Worm (Caenorhabditis elegans) whole organism, mixed stage, embryonic: Measurements from ENCODE around the gene sre-46.

Experiments
- M03D4.4 ChIP-seq: sonication (generic microtip); optimal IDR thresholded peaks from 2 replicates; lab custom pipeline; 2017; ENCODE audit warnings: mild to moderate bottlenecking, missing genetic modification characterization, missing compliant biosample characterization
- blmp-1 ChIP-seq: fragments of 150-350 bp; optimal IDR thresholded peaks from 2 replicates; lab custom pipeline; 2014; ENCODE audit warnings: missing biosample characterization, missing genetic modification characterization
- ceh-39 ChIP-seq: fragments of 150-350 bp; optimal IDR thresholded peaks from 2 replicates; lab custom pipeline; 2014; ENCODE audit warnings: missing biosample characterization, missing genetic modification characterization
- ceh-43 ChIP-seq: fragments of 200-800 bp; sonication (Bioruptor generic); optimal IDR thresholded peaks from 2 replicates; lab custom pipeline; 2018; ENCODE audit warnings: mild to moderate bottlenecking, missing genetic modification characterization, moderate library complexity, missing compliant biosample characterization
- ceh-83 ChIP-seq: fragments of 200-800 bp; sonication (Bioruptor generic); optimal IDR thresholded peaks from 2 replicates; lab custom pipeline; 2018; ENCODE audit warnings: mild to moderate bottlenecking, missing genetic modification characterization, missing compliant biosample characterization
- ces-1 ChIP-seq: fragments of 150-350 bp; optimal IDR thresholded peaks from 2 replicates; lab custom pipeline; 2014; ENCODE audit warnings: missing biosample characterization, missing genetic modification reagents, missing genetic modification characterization
- cnd-1 ChIP-seq: fragments of 200-800 bp; sonication (Bioruptor generic); optimal IDR thresholded peaks from 2 replicates; lab custom pipeline; 2018; ENCODE audit warnings: mild to moderate bottlenecking, missing genetic modification characterization, missing compliant biosample characterization
- drap-1 ChIP-seq: fragments of 200-800 bp; sonication (Bioruptor generic); optimal IDR thresholded peaks from 3 replicates; lab custom pipeline; 2018; ENCODE audit warnings: mild to moderate bottlenecking, missing genetic modification characterization, missing compliant biosample characterization
- elt-1 ChIP-seq: sonication (generic microtip); optimal IDR thresholded peaks from 2 replicates; lab custom pipeline; 2017; ENCODE audit warnings: missing genetic modification characterization, mild to moderate bottlenecking, missing compliant biosample characterization, antibody characterized with exemption, moderate library complexity, borderline replicate concordance; ENCODE audit not compliant: insufficient read depth
- elt-3 ChIP-seq: fragments of 150-350 bp; optimal IDR thresholded peaks from 2 replicates; lab custom pipeline; 2014; ENCODE audit warnings: missing biosample characterization, missing genetic modification characterization
- flh-1 ChIP-seq: fragments of 200-800 bp; sonication (Bioruptor generic); optimal IDR thresholded peaks from 2 replicates; lab custom pipeline; 2018; ENCODE audit warnings: mild to moderate bottlenecking, missing genetic modification characterization, moderate library complexity, missing compliant biosample characterization
- ham-2 ChIP-seq: fragments of 200-800 bp; sonication (Bioruptor generic); optimal IDR thresholded peaks from 2 replicates; lab custom pipeline; 2018; ENCODE audit warnings: mild to moderate bottlenecking, missing genetic modification characterization, missing compliant biosample characterization
- hlh-1 ChIP-seq: fragments of 150-350 bp; optimal IDR thresholded peaks from 2 replicates; lab custom pipeline; 2014; ENCODE audit warnings: missing biosample characterization, missing genetic modification reagents, missing genetic modification characterization
- lin-13 ChIP-seq: fragments of 150-350 bp; optimal IDR thresholded peaks from 2 replicates; lab custom pipeline; 2014; ENCODE audit warnings: missing biosample characterization, missing genetic modification characterization
- lin-32 ChIP-seq: fragments of 200-800 bp; sonication (Bioruptor generic); optimal IDR thresholded peaks from 2 replicates; lab custom pipeline; 2018; ENCODE audit warnings: mild to moderate bottlenecking, missing genetic modification characterization, missing compliant biosample characterization
- lsy-2 ChIP-seq: fragments of 150-350 bp; optimal IDR thresholded peaks from 2 replicates; lab custom pipeline; 2014; ENCODE audit warnings: missing biosample characterization, missing genetic modification characterization
- mab-5 ChIP-seq: fragments of 150-350 bp; optimal IDR thresholded peaks from 2 replicates; lab custom pipeline; 2014; ENCODE audit warnings: missing biosample characterization, missing genetic modification characterization
- mls-2 ChIP-seq: sonication (generic microtip); optimal IDR thresholded peaks from 2 replicates; lab custom pipeline; 2016; ENCODE audit warnings: mild to moderate bottlenecking, missing genetic modification characterization, moderate library complexity, missing compliant biosample characterization
- nhr-2 ChIP-seq: fragments of 150-350 bp; optimal IDR thresholded peaks from 2 replicates; lab custom pipeline; 2014; ENCODE audit warnings: missing biosample characterization, missing genetic modification characterization
- nhr-237 ChIP-seq: fragments of 150-350 bp; optimal IDR thresholded peaks from 2 replicates; lab custom pipeline; 2014; ENCODE audit warnings: missing biosample characterization, missing genetic modification characterization
- nhr-28 ChIP-seq: fragments of 150-350 bp; optimal IDR thresholded peaks from 2 replicates; lab custom pipeline; 2014; ENCODE audit warnings: missing biosample characterization, missing genetic modification characterization
- nhr-76 ChIP-seq: sonication (generic microtip); optimal IDR thresholded peaks from 2 replicates; lab custom pipeline; 2017; ENCODE audit warnings: missing biosample characterization, missing genetic modification characterization
- pha-4 ChIP-seq: fragments of 150-350 bp; optimal IDR thresholded peaks from 2 replicates; lab custom pipeline; 2018; ENCODE audit warnings: missing biosample characterization, missing genetic modification reagents, missing genetic modification characterization
- snpc-4 ChIP-seq: fragments of 150-350 bp; optimal IDR thresholded peaks from 2 replicates; lab custom pipeline; 2014; ENCODE audit warnings: missing biosample characterization, missing genetic modification characterization
- sptf-1 ChIP-seq: sonication (generic microtip); optimal IDR thresholded peaks from 2 replicates; lab custom pipeline; 2017; ENCODE audit warnings: mild to moderate bottlenecking, missing genetic modification characterization, moderate library complexity, missing compliant biosample characterization
- tbx-8 ChIP-seq: fragments of 200-800 bp; sonication (Bioruptor generic); optimal IDR thresholded peaks from 2 replicates; lab custom pipeline; 2018; ENCODE audit warnings: mild to moderate bottlenecking, missing genetic modification characterization, moderate library complexity, missing compliant biosample characterization
- unc-120 ChIP-seq: sonication (generic microtip); optimal IDR thresholded peaks from 2 replicates; lab custom pipeline; 2017; ENCODE audit warnings: missing genetic modification characterization, missing compliant biosample characterization; ENCODE audit not compliant: poor library complexity, severe bottlenecking
- unc-62 ChIP-seq: fragments of 150-350 bp; optimal IDR thresholded peaks from 2 replicates; lab custom pipeline; 2014; ENCODE audit warnings: missing biosample characterization, missing genetic modification reagents, missing genetic modification characterization
- zip-8 ChIP-seq: fragments of 150-350 bp; optimal IDR thresholded peaks from 2 replicates; lab custom pipeline; 2014; ENCODE audit warnings: missing biosample characterization, missing genetic modification characterization
- ztf-11 ChIP-seq: fragments of 150-350 bp; optimal IDR thresholded peaks from 2 replicates; lab custom pipeline; 2014; ENCODE audit warnings: missing biosample characterization, missing genetic modification characterization

Gene sre-46

ce11 chrII:13737751-13738525 lies 16.8 kb upstream of the sre-46 start:
- TF ChIP-seq elt-3 (tag; lab: Kevin White, UChicago), result peak; percentile 1
- TF ChIP-seq unc-62 (GFP tag; lab: Kevin White, UChicago), result no peak
- no peak for TF ChIP-seq tbx-8 (GFP tag; lab: Kevin White, UChicago)
- peak; percentile 8 for TF ChIP-seq elt-1
- no peak for TF ChIP-seq ceh-43 (GFP tag; lab: Kevin White, UChicago)
- TF ChIP-seq nhr-2 (tag; lab: Kevin White, UChicago), result peak; percentile 57
- no peak for TF ChIP-seq cnd-1 (tag; lab: Kevin White, UChicago)
- peak; percentile 14 for TF ChIP-seq lin-13 (tag; lab: Kevin White, UChicago)
- no peak for TF ChIP-seq M03D4.4 (tag; lab: Kevin White, UChicago)
- TF ChIP-seq lin-32 (GFP tag; lab: Kevin White, UChicago), result no peak
- TF ChIP-seq mab-5, result no peak
- no peak for TF ChIP-seq drap-1 (GFP tag; lab: Kevin White, UChicago)
- TF ChIP-seq, all 35 proteins: peak for 4

ce11 chrII:13736906-13737305 lies 15.8 kb upstream of the sre-46 start:
- peak; percentile 43 for TF ChIP-seq unc-62 (GFP tag; lab: Kevin White, UChicago)
- no peak for TF ChIP-seq ztf-11
- TF ChIP-seq ceh-39 (tag; lab: Kevin White, UChicago), result no peak
- TF ChIP-seq tbx-8 (GFP tag; lab: Kevin White, UChicago), result no peak
- no peak for TF ChIP-seq hlh-1
- no peak for TF ChIP-seq mab-5
- TF ChIP-seq cnd-1 (tag; lab: Kevin White, UChicago), result peak; percentile 8
- TF ChIP-seq unc-120 (tag; lab: Kevin White, UChicago), result no peak
- no peak for TF ChIP-seq snpc-4 (tag; lab: Kevin White, UChicago)
- no peak for TF ChIP-seq mls-2 (tag; lab: Kevin White, UChicago)
- TF ChIP-seq ceh-43 (GFP tag; lab: Kevin White, UChicago), result no peak
- no peak for TF ChIP-seq nhr-237 (tag; lab: Kevin White, UChicago)
- TF ChIP-seq blmp-1 (tag; lab: Kevin White, UChicago), result no peak
- TF ChIP-seq lsy-2 (tag; lab: Kevin White, UChicago), result no peak
- TF ChIP-seq ham-2, result no peak
- no peak for TF ChIP-seq elt-1
- no peak for TF ChIP-seq zip-8 (tag; lab: Kevin White, UChicago)
- peak; percentile 65 for TF ChIP-seq nhr-2 (tag; lab: Kevin White, UChicago)
- TF ChIP-seq sptf-1, result no peak
- no peak for TF ChIP-seq lin-13 (tag; lab: Kevin White, UChicago)
- TF ChIP-seq ces-1 (GFP tag; lab: Kevin White, UChicago), result no peak
- TF ChIP-seq nhr-28 (tag; lab: Kevin White, UChicago), result no peak
- TF ChIP-seq pha-4 (tag; lab: Kevin White, UChicago), result no peak
- no peak for TF ChIP-seq ceh-83 (GFP tag; lab: Kevin White, UChicago)
- no peak for TF ChIP-seq flh-1 (GFP tag; lab: Kevin White, UChicago)

ce11 chrII:13736089-13736488 lies 15.0 kb upstream of the sre-46 start, which contains the start of gene R06B9.5:
Gene R06B9.5 (plus strand): TSS chrII:13736320.
- TF ChIP-seq ztf-11 (no peak), cnd-1 (tag; lab: Kevin White, UChicago) (no peak), flh-1 (GFP tag; lab: Kevin White, UChicago) (no peak), M03D4.4 (tag; lab: Kevin White, UChicago) (no peak), nhr-28 (tag; lab: Kevin White, UChicago) (no peak), nhr-237 (tag; lab: Kevin White, UChicago) (no peak), ces-1 (GFP tag; lab: Kevin White, UChicago) (no peak), ceh-43 (GFP tag; lab: Kevin White, UChicago) (no peak), elt-1 (no peak), nhr-76 (tag; lab: Kevin White, UChicago) (no peak), nhr-2 (tag; lab: Kevin White, UChicago) (no peak), lsy-2 (tag; lab: Kevin White, UChicago) (no peak), zip-8 (tag; lab: Kevin White, UChicago) (no peak), sptf-1 (no peak), hlh-1 (no peak), ham-2 (no peak), tbx-8 (GFP tag; lab: Kevin White, UChicago) (no peak), ceh-39 (tag; lab: Kevin White, UChicago) (no peak), pha-4 (tag; lab: Kevin White, UChicago) (no peak)

ce11 chrII:13732577-13732976 lies 11.5 kb upstream of the sre-46 start:
- no peak for TF ChIP-seq ceh-83 (GFP tag; lab: Kevin White, UChicago)
- TF ChIP-seq ztf-11, result no peak
